Worm (Caenorhabditis elegans): ENCODE data around the gene Y113G7A.16.
A peak's percentile ranks its signal among the peaks of the same experiment; 100 is the strongest.

Gene Y113G7A.16

DNA sequence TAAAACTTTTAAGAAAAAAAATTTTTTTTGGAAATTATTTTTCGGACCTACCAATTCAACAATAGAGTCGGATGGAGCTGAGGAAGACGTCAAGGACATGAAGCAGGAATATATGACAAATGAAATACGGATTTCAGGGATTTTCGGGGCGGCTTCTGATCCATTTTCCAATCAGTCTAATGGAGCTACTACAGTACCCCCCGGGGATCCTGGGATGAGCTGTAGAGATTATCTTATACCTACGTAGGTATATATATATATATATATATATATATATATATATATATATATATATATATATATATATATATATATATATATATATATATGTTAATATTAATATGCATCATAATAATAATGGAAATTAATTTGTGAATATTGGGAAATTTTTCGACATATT is 26.7 kb downstream of the Y113G7A.16 start, which contains the start of gene ttx-1:
TSS of gene ttx-1 (minus strand) at position 101 of the 400 bp plus-strand sequence.
- TF ChIP-seq D1046.2 (GFP tag; IDR thresholded peaks at IDR 0.05) (no peak), unc-39 (tag; optimal IDR thresholded peaks at IDR 0.05) (no peak), aly-2 (tag; optimal IDR thresholded peaks at IDR 0.05) (no peak), dve-1 (tag; optimal IDR thresholded peaks at IDR 0.05; ENCODE audit: insufficient read depth) (no peak), nhr-237 (tag; optimal IDR thresholded peaks at IDR 0.05) (no peak), ces-1 (GFP tag; optimal IDR thresholded peaks at IDR 0.05) (no peak), spr-3 (GFP tag; optimal IDR thresholded peaks at IDR 0.05) (no peak), pha-4 (GFP tag; IDR thresholded peaks at IDR 0.05) (no peak), pha-4 (tag; optimal IDR thresholded peaks at IDR 0.05) (no peak), madf-5 (GFP tag; IDR thresholded peaks at IDR 0.05) (no peak), ceh-28 (tag; optimal IDR thresholded peaks at IDR 0.05) (no peak), nhr-77 (tag; optimal IDR thresholded peaks at IDR 0.05) (no peak), ceh-82 (tag; optimal IDR thresholded peaks at IDR 0.05) (no peak), nhr-25 (tag; optimal IDR thresholded peaks at IDR 0.05; ENCODE audit: borderline replicate concordance, insufficient read depth) (no peak), lin-38 (GFP tag; IDR thresholded peaks at IDR 0.05) (no peak)

DNA sequence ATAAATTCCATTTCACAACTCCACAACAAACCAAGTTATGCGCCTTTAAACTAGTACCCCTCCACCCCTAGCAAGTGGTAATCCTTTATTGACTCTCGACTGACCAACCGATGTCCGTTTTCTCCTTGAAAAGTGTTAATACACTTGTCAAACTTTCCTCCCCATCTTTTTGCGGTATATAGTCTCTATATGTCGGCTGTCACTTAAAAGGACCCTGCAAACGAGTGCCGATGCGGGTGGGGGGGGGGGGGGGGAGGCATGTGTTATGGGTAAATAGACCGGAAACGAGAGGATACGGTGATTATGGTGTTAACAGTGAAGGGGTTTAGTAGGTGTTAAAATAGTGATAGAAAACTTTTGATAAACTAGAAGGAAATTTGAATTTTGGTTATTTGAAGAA is 27.7 kb downstream of the Y113G7A.16 start:
- TF ChIP-seq F37D6.2 (tag; optimal IDR thresholded peaks at IDR 0.05): no peak
- peak; percentile 86 for TF ChIP-seq aha-1 (tag)
- no peak for TF ChIP-seq ZK546.5 (tag; optimal IDR thresholded peaks at IDR 0.05)

DNA sequence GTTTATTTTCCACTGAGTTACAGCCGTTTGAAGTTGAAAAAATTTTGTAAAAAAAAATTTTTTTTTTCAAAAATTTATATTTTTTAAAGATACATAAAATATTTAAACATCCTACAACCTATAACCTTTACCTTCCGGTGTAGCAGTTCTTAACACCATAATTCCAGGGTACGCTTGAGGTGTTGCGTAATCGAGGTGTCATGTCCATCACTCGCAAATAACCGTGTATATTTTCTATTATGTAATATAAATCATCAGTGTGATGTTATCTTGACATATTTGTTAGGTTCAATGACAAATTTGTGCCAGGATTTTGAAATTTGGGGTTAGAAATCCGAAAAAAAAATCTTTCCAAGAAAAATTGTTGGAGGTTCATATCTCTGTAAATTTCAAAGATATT is 29.7 kb downstream of the Y113G7A.16 start:
- TF ChIP-seq nhr-11 (tag; optimal IDR thresholded peaks at IDR 0.05) (no peak), mep-1 (tag; optimal IDR thresholded peaks at IDR 0.05) (no peak)

DNA sequence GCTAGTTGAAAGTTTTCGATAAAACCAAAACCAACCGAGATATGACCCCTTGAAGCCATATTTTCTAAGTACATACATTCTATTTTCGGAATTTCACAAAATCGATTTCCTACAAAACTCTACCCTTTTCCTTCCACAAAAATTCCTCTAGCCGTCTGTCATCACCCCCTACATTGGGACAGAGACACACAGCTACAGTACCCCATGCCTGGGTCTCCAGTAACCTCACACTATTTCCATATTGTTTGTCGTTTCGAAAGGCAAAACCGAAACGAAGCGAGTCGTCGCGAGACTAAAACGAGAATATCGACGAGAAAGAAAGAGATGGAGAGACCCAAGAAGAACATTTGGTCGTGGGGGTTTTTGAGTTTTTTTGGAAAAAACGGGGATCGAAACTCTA is 31.0 kb downstream of the Y113G7A.16 start:
- TF ChIP-seq unc-62 (GFP tag; optimal IDR thresholded peaks at IDR 0.05 in 1 of 2): peak in 1 of 2 experiments; percentile 44
- TF ChIP-seq unc-62 (tag; optimal IDR thresholded peaks at IDR 0.05): no peak
- TF ChIP-seq skn-1 (tag; optimal IDR thresholded peaks at IDR 0.05): no peak
- peak in 1 of 2 experiments; percentile 47 for TF ChIP-seq lsy-2 (tag; optimal IDR thresholded peaks at IDR 0.05)

DNA sequence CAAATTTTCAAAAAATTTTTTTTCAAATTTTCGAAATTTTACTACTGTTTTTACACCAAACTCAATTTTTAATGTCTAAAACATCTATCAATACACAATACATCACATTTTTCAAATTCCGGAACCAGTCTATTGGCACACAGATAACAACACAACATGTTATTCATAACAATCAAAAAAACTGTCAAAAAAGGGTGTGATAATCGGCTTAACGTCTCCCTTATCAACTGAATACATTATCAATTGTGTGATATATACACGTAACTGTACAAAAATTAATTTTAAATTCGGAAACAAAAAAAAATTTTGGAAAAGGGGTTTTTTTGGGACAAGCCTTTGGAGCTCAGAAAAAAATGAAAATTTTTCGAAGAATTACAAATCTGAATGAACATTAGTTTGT is 37.0 kb downstream of the Y113G7A.16 start:
- TF ChIP-seq pqm-1 (tag; optimal IDR thresholded peaks at IDR 0.05) (peak; percentile 21), nhr-28 (tag; optimal IDR thresholded peaks at IDR 0.05) (peak; percentile 3), nhr-41 (GFP tag; IDR thresholded peaks at IDR 0.05) (no peak), dve-1 (tag; optimal IDR thresholded peaks at IDR 0.05; ENCODE audit: insufficient read depth) (peak; percentile 12), daf-16 (GFP tag; optimal IDR thresholded peaks at IDR 0.05) (no peak), daf-16 (tag; optimal IDR thresholded peaks at IDR 0.05) (peak; percentile 81)

DNA sequence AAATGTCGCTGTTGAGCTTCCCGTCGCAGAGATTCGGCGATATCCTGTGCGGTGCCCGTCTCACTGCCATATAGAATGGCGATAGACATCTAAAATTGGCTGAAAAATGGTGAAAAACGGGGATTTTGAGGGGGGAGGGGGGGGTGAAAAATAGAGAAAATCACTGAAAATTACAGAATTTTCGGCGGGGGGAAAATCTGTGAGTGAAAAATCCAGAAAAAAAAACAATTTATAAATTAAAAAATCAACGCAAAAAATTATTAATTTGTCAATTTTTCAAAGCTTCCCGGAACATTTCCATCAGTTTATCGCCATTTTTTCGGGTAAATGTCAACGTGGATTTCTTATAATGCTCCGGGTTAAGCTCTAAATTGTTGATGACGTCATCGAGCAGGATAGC is 50.2 kb downstream of the Y113G7A.16 start, which contains the start of gene fre-1:
TSS of gene fre-1 (minus strand) at position 101 of the 400 bp plus-strand sequence.
- TF ChIP-seq lin-38 (GFP tag; IDR thresholded peaks at IDR 0.05) (no peak), jun-1 (tag; optimal IDR thresholded peaks at IDR 0.05) (no peak), Y75B8A.6 (GFP tag; IDR thresholded peaks at IDR 0.05) (no peak), ceh-20 (GFP tag; IDR thresholded peaks at IDR 0.05) (no peak), zip-11 (GFP tag; IDR thresholded peaks at IDR 0.05) (no peak), madf-5 (GFP tag; IDR thresholded peaks at IDR 0.05) (no peak), F44E2.7 (GFP tag; IDR thresholded peaks at IDR 0.05) (no peak)

All from whole organism, L4 larva.